Worm (Caenorhabditis elegans) whole organism, early embryonic: ENCODE data around the gene csr-1.
"Not testable (repeated sequence)": the region's sequence is repeated elsewhere in the genome, so short reads cannot be mapped to it uniquely, and the experiment has no call there.

Source experiments
- flt-1 ChIP-seq: fragments of 200-800 bp; sonication (Bioruptor generic); IDR thresholded peaks from 2 replicates; pipeline ENCODE4 v1.3.6; 2022; ENCODE audit warnings: missing genetic modification characterization, missing compliant biosample characterization
- hmg-4 ChIP-seq: fragments of 200-800 bp; sonication (Bioruptor generic); optimal IDR thresholded peaks from 2 replicates; lab custom pipeline; 2018; ENCODE audit warnings: mild to moderate bottlenecking, missing genetic modification characterization, missing compliant biosample characterization

DNA sequence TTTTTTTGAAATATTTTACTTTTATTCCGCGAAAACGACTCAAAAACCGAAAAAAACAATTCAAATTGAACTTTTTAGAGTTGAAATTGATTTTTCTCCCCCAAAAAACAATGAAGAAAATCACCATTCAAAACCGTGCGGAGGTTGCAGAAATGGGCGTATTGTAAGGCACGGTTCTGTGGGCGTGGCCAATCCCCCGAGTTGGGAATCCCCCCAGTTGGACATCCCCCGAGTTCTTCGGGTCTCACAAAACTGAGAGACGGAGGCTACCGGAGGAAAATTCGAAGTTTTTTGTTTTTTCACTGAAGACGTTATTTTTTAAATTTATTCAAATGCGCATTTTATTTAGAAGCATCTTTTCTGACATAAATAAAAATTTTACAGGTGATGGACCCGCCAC, 8.8 kb upstream of the csr-1 start, which contains the start of gene mcm-3AP:
- TF ChIP-seq flt-1, hmg-4: not testable (repeated sequence)
